Worm (Caenorhabditis elegans): Measurements from ENCODE around the gene Y43F8C.13.

ce11 chrV:19691271-19691886 is 5.8 kb downstream of the Y43F8C.13 start:
- TF ChIP-seq fos-1 (tag; optimal IDR thresholded peaks at IDR 0.05), result no peak
- TF ChIP-seq dsc-1 (tag; optimal IDR thresholded peaks at IDR 0.05), result no peak
- no peak for TF ChIP-seq nhr-77 (tag; optimal IDR thresholded peaks at IDR 0.05)
- TF ChIP-seq ces-1 (GFP tag; optimal IDR thresholded peaks at IDR 0.05), result no peak
- no peak for TF ChIP-seq nhr-11 (tag; optimal IDR thresholded peaks at IDR 0.05)
- TF ChIP-seq ets-5 (GFP tag; IDR thresholded peaks at IDR 0.05), result no peak
- TF ChIP-seq ceh-82 (tag; optimal IDR thresholded peaks at IDR 0.05), result no peak
- no peak for TF ChIP-seq snpc-4 (tag; optimal IDR thresholded peaks at IDR 0.05)
- no peak for TF ChIP-seq mdl-1 (tag; optimal IDR thresholded peaks at IDR 0.05)
- no peak for TF ChIP-seq nhr-76 (tag; optimal IDR thresholded peaks at IDR 0.05)
- TF ChIP-seq ztf-4 (tag; optimal IDR thresholded peaks at IDR 0.05), result no peak
- no peak for TF ChIP-seq nhr-12 (tag; optimal IDR thresholded peaks at IDR 0.05)
